Worm (Caenorhabditis elegans) whole organism, L2 larva: ENCODE results near the gene T22D1.1.

Source experiments
- C34F6.9 ChIP-seq: fragments of 150-350 bp; optimal IDR thresholded peaks from 2 replicates; lab custom pipeline; 2014; ENCODE audit warnings: missing biosample characterization, missing genetic modification characterization
- R02D3.7 ChIP-seq: fragments of 150-350 bp; optimal IDR thresholded peaks from 2 replicates; lab custom pipeline; 2014; ENCODE audit warnings: missing biosample characterization, missing genetic modification characterization
- Y55F3AM.14 ChIP-seq: fragments of 200-800 bp; sonication (Bioruptor generic); optimal IDR thresholded peaks from 2 replicates; lab custom pipeline; 2018; ENCODE audit warnings: mild to moderate bottlenecking, missing genetic modification characterization, missing compliant biosample characterization
- ZK546.5 ChIP-seq: sonication (generic microtip); optimal IDR thresholded peaks from 2 replicates; lab custom pipeline; 2017; ENCODE audit warnings: missing biosample characterization, missing genetic modification characterization
- alr-1 ChIP-seq: fragments of 150-350 bp; optimal IDR thresholded peaks from 2 replicates; lab custom pipeline; 2014; ENCODE audit warnings: missing biosample characterization, missing genetic modification characterization
- aly-2 ChIP-seq: fragments of 150-350 bp; optimal IDR thresholded peaks from 2 replicates; lab custom pipeline; 2014; ENCODE audit warnings: missing biosample characterization, missing genetic modification characterization
- ama-1 ChIP-seq: fragments of 150-350 bp; optimal IDR thresholded peaks from 2 replicates; lab custom pipeline; 2018; ENCODE audit warnings: inconsistent platforms
- blmp-1 ChIP-seq: sonication (generic microtip); optimal IDR thresholded peaks from 2 replicates; lab custom pipeline; 2017; ENCODE audit warnings: missing genetic modification characterization, mild to moderate bottlenecking, missing compliant biosample characterization, antibody characterized with exemption, moderate library complexity; ENCODE audit not compliant: insufficient read depth
- ceh-16 ChIP-seq: fragments of 150-350 bp; optimal IDR thresholded peaks from 2 replicates; lab custom pipeline; 2014; ENCODE audit warnings: missing biosample characterization, missing genetic modification characterization
- ceh-82 ChIP-seq: fragments of 150-350 bp; optimal IDR thresholded peaks from 2 replicates; lab custom pipeline; 2014; ENCODE audit warnings: missing biosample characterization, missing genetic modification characterization
- crh-2 ChIP-seq: sonication (generic microtip); optimal IDR thresholded peaks from 2 replicates; lab custom pipeline; 2017; ENCODE audit warnings: missing biosample characterization, missing genetic modification characterization
- dmd-4 ChIP-seq: sonication (generic microtip); optimal IDR thresholded peaks from 2 replicates; lab custom pipeline; 2017; ENCODE audit warnings: missing biosample characterization, missing genetic modification characterization
- egl-27 ChIP-seq: sonication (generic microtip); optimal IDR thresholded peaks from 3 replicates; lab custom pipeline; 2017; ENCODE audit warnings: missing biosample characterization, missing genetic modification reagents, missing genetic modification characterization
- elt-1 ChIP-seq: fragments of 150-350 bp; optimal IDR thresholded peaks from 2 replicates; lab custom pipeline; 2014; ENCODE audit warnings: missing biosample characterization, missing genetic modification characterization
- elt-3 ChIP-seq: sonication (generic microtip); optimal IDR thresholded peaks from 2 replicates; lab custom pipeline; 2017; ENCODE audit warnings: missing biosample characterization, missing genetic modification characterization
- fos-1 ChIP-seq: fragments of 150-350 bp; optimal IDR thresholded peaks from 2 replicates; lab custom pipeline; 2014; ENCODE audit warnings: missing biosample characterization, missing genetic modification characterization
- lin-11 ChIP-seq: fragments of 150-350 bp; sonication (generic microtip); optimal IDR thresholded peaks from 2 replicates; lab custom pipeline; 2014; ENCODE audit warnings: missing biosample characterization, missing genetic modification characterization, inconsistent platforms, mixed read lengths
- lin-13 ChIP-seq: fragments of 150-350 bp; optimal IDR thresholded peaks from 2 replicates; lab custom pipeline; 2014; ENCODE audit warnings: missing biosample characterization, missing genetic modification reagents, missing genetic modification characterization
- lin-39 ChIP-seq: fragments of 150-350 bp; optimal IDR thresholded peaks from 2 replicates; lab custom pipeline; 2014; ENCODE audit warnings: missing biosample characterization, missing genetic modification reagents, missing genetic modification characterization
- lsy-2 ChIP-seq, 2 experiments: fragments of 150-350 bp in 1 of 2; sonication (generic microtip) in 1 of 2; optimal IDR thresholded peaks; 2 replicates each; lab custom pipeline; 2014 to 2017; ENCODE audit warnings: missing biosample characterization in 2 of 2, missing genetic modification characterization in 2 of 2
- mab-5 ChIP-seq: fragments of 150-350 bp; optimal IDR thresholded peaks from 2 replicates; lab custom pipeline; 2014; ENCODE audit warnings: missing biosample characterization, missing genetic modification characterization
- mdl-1 ChIP-seq, 2 experiments: fragments of 150-350 bp in 1 of 2; sonication (generic microtip) in 1 of 2; optimal IDR thresholded peaks; 2 replicates each; lab custom pipeline; 2017; ENCODE audit warnings: missing biosample characterization in 2 of 2, missing genetic modification characterization in 2 of 2
- nhr-10 ChIP-seq: sonication (generic microtip); optimal IDR thresholded peaks from 2 replicates; lab custom pipeline; 2017; ENCODE audit warnings: missing biosample characterization, missing genetic modification characterization
- nhr-11 ChIP-seq: fragments of 150-350 bp; optimal IDR thresholded peaks from 2 replicates; lab custom pipeline; 2014; ENCODE audit warnings: missing biosample characterization, missing genetic modification characterization
- nhr-12 ChIP-seq: fragments of 150-350 bp; optimal IDR thresholded peaks from 2 replicates; lab custom pipeline; 2014; ENCODE audit warnings: missing biosample characterization, missing genetic modification characterization
- nhr-129 ChIP-seq: fragments of 150-350 bp; optimal IDR thresholded peaks from 2 replicates; lab custom pipeline; 2014; ENCODE audit warnings: missing biosample characterization, missing genetic modification characterization
- nhr-23 ChIP-seq: fragments of 150-350 bp; optimal IDR thresholded peaks from 2 replicates; lab custom pipeline; 2014; ENCODE audit warnings: missing biosample characterization, missing genetic modification reagents, missing genetic modification characterization
- nhr-237 ChIP-seq: fragments of 150-350 bp; optimal IDR thresholded peaks from 2 replicates; lab custom pipeline; 2014; ENCODE audit warnings: missing biosample characterization, missing genetic modification characterization
- nhr-25 ChIP-seq: fragments of 150-350 bp; sonication (generic microtip); optimal IDR thresholded peaks from 3 replicates; lab custom pipeline; 2014; ENCODE audit warnings: missing biosample characterization, missing genetic modification characterization
- nhr-6 ChIP-seq: fragments of 150-350 bp; optimal IDR thresholded peaks from 2 replicates; lab custom pipeline; 2014; ENCODE audit warnings: missing biosample characterization, missing genetic modification characterization
- nhr-77 ChIP-seq: fragments of 150-350 bp; optimal IDR thresholded peaks from 2 replicates; lab custom pipeline; 2014; ENCODE audit warnings: missing biosample characterization, missing genetic modification characterization
- peb-1 ChIP-seq: fragments of 150-350 bp; optimal IDR thresholded peaks from 2 replicates; lab custom pipeline; 2014; ENCODE audit warnings: missing biosample characterization, missing genetic modification characterization
- sem-4 ChIP-seq: fragments of 150-350 bp; optimal IDR thresholded peaks from 2 replicates; lab custom pipeline; 2014; ENCODE audit warnings: missing biosample characterization, missing genetic modification reagents, missing genetic modification characterization
- skn-1 ChIP-seq: sonication (generic microtip); optimal IDR thresholded peaks from 2 replicates; lab custom pipeline; 2017; ENCODE audit warnings: missing biosample characterization, missing genetic modification characterization
- sma-3 ChIP-seq: sonication (generic microtip); optimal IDR thresholded peaks from 2 replicates; lab custom pipeline; 2016; ENCODE audit warnings: missing genetic modification reagents, missing genetic modification characterization, missing compliant biosample characterization
- sma-9 ChIP-seq, 2 experiments: fragments of 150-350 bp in 1 of 2; sonication (generic microtip) in 1 of 2; optimal IDR thresholded peaks; 2 replicates each; lab custom pipeline; 2014 to 2016; ENCODE audit warnings: missing genetic modification characterization in 2 of 2, mild to moderate bottlenecking in 1 of 2, missing biosample characterization in 1 of 2, missing compliant biosample characterization in 1 of 2, missing genetic modification reagents in 1 of 2, moderate library complexity in 1 of 2
- snpc-4 ChIP-seq: fragments of 150-350 bp; optimal IDR thresholded peaks from 2 replicates; lab custom pipeline; 2014; ENCODE audit warnings: missing biosample characterization, missing genetic modification characterization
- unc-39 ChIP-seq: fragments of 150-350 bp; optimal IDR thresholded peaks from 2 replicates; lab custom pipeline; 2014; ENCODE audit warnings: missing biosample characterization, missing genetic modification characterization
- unc-55 ChIP-seq: fragments of 150-350 bp; sonication (generic microtip); optimal IDR thresholded peaks from 3 replicates; lab custom pipeline; 2014; ENCODE audit warnings: missing biosample characterization, missing genetic modification reagents, missing genetic modification characterization
- unc-62 ChIP-seq: fragments of 150-350 bp; optimal IDR thresholded peaks from 2 replicates; lab custom pipeline; 2014; ENCODE audit warnings: missing biosample characterization, missing genetic modification reagents, missing genetic modification characterization
- zag-1 ChIP-seq: fragments of 150-350 bp; optimal IDR thresholded peaks from 2 replicates; lab custom pipeline; 2014; ENCODE audit warnings: missing biosample characterization, missing genetic modification characterization
- ztf-1 ChIP-seq: fragments of 200-800 bp; sonication (Bioruptor generic); conservative IDR thresholded peaks from 2 replicates; pipeline ENCODE4 v1.3.6; 2022; ENCODE audit warnings: missing genetic modification characterization, missing compliant biosample characterization
- ztf-4 ChIP-seq: fragments of 150-350 bp; optimal IDR thresholded peaks from 2 replicates; lab custom pipeline; 2014; ENCODE audit warnings: missing biosample characterization, missing genetic modification characterization

Gene T22D1.1

DNA sequence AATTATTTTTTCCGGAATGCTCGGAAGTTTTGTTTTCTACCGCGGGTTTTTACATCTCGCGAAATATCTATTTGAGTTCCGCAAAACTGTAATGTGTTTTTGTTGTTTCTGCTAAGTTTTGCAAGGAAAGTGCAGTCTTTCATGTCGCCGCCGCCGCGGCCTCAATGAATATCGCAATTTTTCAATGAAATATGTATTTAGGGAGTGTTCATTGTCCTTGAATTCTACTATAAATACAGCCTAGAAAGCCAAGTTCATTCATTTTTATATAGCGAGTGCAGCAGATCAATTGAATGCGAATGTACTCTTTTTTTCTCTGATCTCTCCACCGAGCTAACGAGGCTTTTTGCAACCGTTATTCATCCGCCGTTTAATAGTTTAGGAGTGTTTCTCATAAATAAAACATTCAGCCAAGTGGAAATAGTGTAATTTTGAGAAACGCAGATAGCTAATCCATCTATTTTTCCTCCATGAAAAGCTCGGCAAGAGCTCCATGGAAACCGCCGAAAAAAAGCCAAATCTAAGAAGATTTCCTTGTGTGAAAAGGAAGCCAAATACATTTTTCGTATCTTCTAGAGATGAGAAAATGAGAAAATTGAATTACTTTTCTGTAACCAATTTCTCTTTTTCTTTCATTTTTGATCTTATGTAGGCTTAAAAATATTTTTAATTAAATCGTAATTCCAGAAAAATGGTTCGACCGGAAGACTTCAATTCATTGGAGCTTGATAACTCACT is 10.2 kb upstream of the T22D1.1 start, which contains the start of gene T22D1.3:
T22D1.3 (plus strand) TSS at position 688 of the 738 bp plus-strand sequence.
- peak; percentile 30 for TF ChIP-seq snpc-4 (tag; lab: Kevin White, UChicago)
- no peak for TF ChIP-seq nhr-10
- peak; percentile 59 for TF ChIP-seq unc-55
- no peak for TF ChIP-seq crh-2 (tag; lab: Kevin White, UChicago)
- peak in 1 of 2 experiments; percentile 30 for TF ChIP-seq lsy-2 (tag; optimal IDR thresholded peaks at IDR 0.05; lab: Kevin White, UChicago)
- TF ChIP-seq C34F6.9 (tag; lab: Kevin White, UChicago), result peak; percentile 19

DNA sequence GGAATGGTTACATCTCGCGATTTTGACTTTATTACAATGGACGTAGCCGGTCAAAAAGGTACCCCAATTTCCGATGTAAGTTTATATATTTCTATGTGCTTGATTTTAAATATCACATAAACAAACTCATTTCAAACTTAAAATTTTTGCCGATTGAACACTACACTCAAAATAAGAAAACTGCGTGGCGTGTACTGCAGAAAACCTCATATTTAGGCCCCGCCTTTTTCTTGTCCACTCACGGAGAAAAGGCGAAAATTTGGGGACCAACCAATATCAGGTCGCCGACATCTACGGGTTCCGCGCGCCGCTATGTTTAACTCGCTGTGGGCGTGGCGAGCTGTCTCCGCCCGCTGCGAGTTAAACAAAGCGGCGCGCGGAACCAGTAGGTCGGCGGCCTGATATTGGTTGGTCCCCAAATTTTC is 9.0 kb upstream of the T22D1.1 start:
- peak; percentile 26 for TF ChIP-seq snpc-4 (tag; lab: Kevin White, UChicago)

DNA sequence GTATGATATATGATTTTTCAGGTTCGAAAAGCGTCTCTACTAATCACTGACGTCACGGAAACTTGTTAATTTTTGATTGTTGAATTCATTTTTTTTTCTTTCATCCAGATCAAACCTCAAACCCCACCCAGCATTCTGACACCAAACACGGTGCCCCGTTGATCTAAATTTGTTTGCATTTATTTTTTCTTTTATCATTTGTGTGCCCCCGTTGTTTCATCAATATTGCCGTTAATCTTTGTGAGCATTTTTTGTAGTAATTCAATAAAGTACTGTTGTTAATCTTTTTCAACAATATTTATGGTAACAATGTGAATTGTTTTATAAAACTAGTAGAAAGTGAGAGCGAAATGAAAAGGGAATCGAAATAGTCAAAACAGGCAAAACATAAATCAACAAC is 6.3 kb upstream of the T22D1.1 start:
- no peak for TF ChIP-seq unc-62
- no peak for TF ChIP-seq nhr-11 (tag; lab: Kevin White, UChicago)
- no peak for TF ChIP-seq mdl-1 (tag; optimal IDR thresholded peaks at IDR 0.05; lab: Kevin White, UChicago)
- TF ChIP-seq ztf-4 (tag; lab: Kevin White, UChicago), result no peak
- TF ChIP-seq nhr-23 (tag; lab: Kevin White, UChicago), result no peak
- no peak for TF ChIP-seq ztf-1 (GFP tag; lab: Robert Waterston, UW)
- TF ChIP-seq R02D3.7 (tag; lab: Kevin White, UChicago), result no peak
- TF ChIP-seq blmp-1 (tag; lab: Kevin White, UChicago), result no peak
- no peak for TF ChIP-seq peb-1 (tag; lab: Kevin White, UChicago)
- TF ChIP-seq lin-39, result no peak
- no peak for TF ChIP-seq skn-1 (tag; lab: Kevin White, UChicago)
- no peak for TF ChIP-seq nhr-77
- no peak for TF ChIP-seq zag-1 (tag; lab: Kevin White, UChicago)
- no peak for TF ChIP-seq crh-2 (tag; lab: Kevin White, UChicago)
- TF ChIP-seq, all 48 proteins: peak for 0

ce11 chrIV:6919318-6919717 is 3.9 kb upstream of the T22D1.1 start, which contains the start of gene ruvb-2:
TSS of gene ruvb-2 (minus strand) at chrIV:6919406.
- TF ChIP-seq ceh-16 (no peak), lin-11 (tag; lab: Kevin White, UChicago) (peak; percentile 80), lsy-2 (tag; optimal IDR thresholded peaks at IDR 0.05; lab: Kevin White, UChicago) (peak; percentile 76 to 94), fos-1 (tag; lab: Kevin White, UChicago) (peak; percentile 77), sma-9 (GFP tag; optimal IDR thresholded peaks at IDR 0.05; lab: Kevin White, UChicago) (peak; percentile 87), sma-9 (tag; optimal IDR thresholded peaks at IDR 0.05; lab: Kevin White, UChicago) (no peak), mdl-1 (tag; optimal IDR thresholded peaks at IDR 0.05; lab: Kevin White, UChicago) (peak in 1 of 2 experiments; percentile 79), sma-3 (GFP tag; lab: Kevin White, UChicago) (peak; percentile 89), nhr-77 (no peak), nhr-10 (peak; percentile 21), Y55F3AM.14 (GFP tag; lab: Kevin White, UChicago) (no peak), mab-5 (tag; lab: Kevin White, UChicago) (peak; percentile 72), peb-1 (tag; lab: Kevin White, UChicago) (no peak), zag-1 (tag; lab: Kevin White, UChicago) (peak; percentile 59), blmp-1 (tag; lab: Kevin White, UChicago) (peak; percentile 82), ama-1 (peak; percentile 56), ztf-1 (GFP tag; lab: Robert Waterston, UW) (no peak), dmd-4 (tag; lab: Kevin White, UChicago) (no peak), ceh-82 (tag; lab: Kevin White, UChicago) (peak; percentile 65), unc-39 (no peak), aly-2 (no peak), R02D3.7 (tag; lab: Kevin White, UChicago) (peak; percentile 41), nhr-12 (no peak), elt-3 (tag; lab: Kevin White, UChicago) (no peak), nhr-237 (tag; lab: Kevin White, UChicago) (no peak), crh-2 (tag; lab: Kevin White, UChicago) (peak; percentile 91), nhr-11 (tag; lab: Kevin White, UChicago) (no peak), nhr-129 (peak; percentile 70), egl-27 (tag; lab: Kevin White, UChicago) (peak; percentile 50), nhr-6 (tag; lab: Kevin White, UChicago) (peak; percentile 78), alr-1 (no peak), sem-4 (peak; percentile 58), elt-1 (tag; lab: Kevin White, UChicago) (no peak), snpc-4 (tag; lab: Kevin White, UChicago) (peak; percentile 87), lin-13 (peak; percentile 90), skn-1 (tag; lab: Kevin White, UChicago) (no peak), nhr-25 (tag; lab: Kevin White, UChicago) (peak; percentile 91), lin-39 (no peak), ZK546.5 (tag; lab: Kevin White, UChicago) (peak; percentile 49), unc-62 (no peak), C34F6.9 (tag; lab: Kevin White, UChicago) (peak; percentile 97)
